Worm (Caenorhabditis elegans) whole organism, early embryonic: ENCODE results near the gene msp-50.

Experiments used
- B0310.2 ChIP-seq: sonication (generic microtip); optimal IDR thresholded peaks from 2 replicates; lab custom pipeline; 2016; ENCODE audit warnings: mild to moderate bottlenecking, missing genetic modification characterization, missing compliant biosample characterization
- F13C5.2 ChIP-seq: sonication (generic microtip); optimal IDR thresholded peaks from 2 replicates; lab custom pipeline; 2017; ENCODE audit warnings: mild to moderate bottlenecking, missing genetic modification characterization, inconsistent platforms, missing compliant biosample characterization
- aly-1 ChIP-seq: sonication (generic microtip); optimal IDR thresholded peaks from 2 replicates; lab custom pipeline; 2016; ENCODE audit warnings: missing genetic modification characterization, missing compliant biosample characterization
- ama-1 ChIP-seq: fragments of 150-350 bp; optimal IDR thresholded peaks from 2 replicates; lab custom pipeline; 2014
- ceh-13 ChIP-seq: fragments of 200-800 bp; sonication (Bioruptor generic); optimal IDR thresholded peaks from 2 replicates; lab custom pipeline; 2018; ENCODE audit warnings: mild to moderate bottlenecking, missing genetic modification characterization, missing compliant biosample characterization
- ceh-36 ChIP-seq: sonication (generic microtip); optimal IDR thresholded peaks from 2 replicates; lab custom pipeline; 2016; ENCODE audit warnings: missing genetic modification characterization, inconsistent platforms, missing compliant biosample characterization
- ets-7 ChIP-seq: sonication (generic microtip); optimal IDR thresholded peaks from 2 replicates; lab custom pipeline; 2016; ENCODE audit warnings: missing genotype, missing genetic modification characterization, missing compliant biosample characterization
- flt-1 ChIP-seq: fragments of 200-800 bp; sonication (Bioruptor generic); IDR thresholded peaks from 2 replicates; pipeline ENCODE4 v1.3.6; 2022; ENCODE audit warnings: missing genetic modification characterization, missing compliant biosample characterization
- hmbx-1 ChIP-seq: sonication (generic microtip); optimal IDR thresholded peaks from 2 replicates; lab custom pipeline; 2016; ENCODE audit warnings: mild to moderate bottlenecking, missing genetic modification characterization, missing compliant biosample characterization
- hmg-4 ChIP-seq: fragments of 200-800 bp; sonication (Bioruptor generic); optimal IDR thresholded peaks from 2 replicates; lab custom pipeline; 2018; ENCODE audit warnings: mild to moderate bottlenecking, missing genetic modification characterization, missing compliant biosample characterization
- hnd-1 ChIP-seq: sonication (generic microtip); optimal IDR thresholded peaks from 2 replicates; lab custom pipeline; 2016; ENCODE audit warnings: missing genetic modification characterization, missing compliant biosample characterization
- pes-1 ChIP-seq: fragments of 200-800 bp; sonication (Bioruptor generic); IDR thresholded peaks from 2 replicates; pipeline ENCODE4 v1.3.6; 2022; ENCODE audit warnings: missing genetic modification reagents, missing genetic modification characterization, missing compliant biosample characterization
- scrt-1 ChIP-seq: fragments of 200-800 bp; sonication (Bioruptor generic); IDR thresholded peaks from 2 replicates; pipeline ENCODE4 v1.3.6; 2022; ENCODE audit warnings: missing genetic modification characterization, missing compliant biosample characterization
- sea-1 ChIP-seq: fragments of 200-800 bp; sonication (Bioruptor generic); conservative IDR thresholded peaks from 2 replicates; pipeline ENCODE4 v1.3.6; 2022; ENCODE audit warnings: missing genetic modification characterization, missing compliant biosample characterization
- tbx-11 ChIP-seq: fragments of 200-800 bp; sonication (Bioruptor generic); IDR thresholded peaks from 2 replicates; pipeline ENCODE4 v1.3.6; 2022; ENCODE audit warnings: missing genetic modification characterization, missing compliant biosample characterization
- tbx-37 ChIP-seq: fragments of 200-800 bp; sonication (Bioruptor generic); conservative IDR thresholded peaks from 2 replicates; pipeline ENCODE4 v1.3.6; 2022; ENCODE audit warnings: missing genetic modification reagents, missing genetic modification characterization, missing compliant biosample characterization
- tra-4 ChIP-seq: sonication (generic microtip); optimal IDR thresholded peaks from 2 replicates; lab custom pipeline; 2017; ENCODE audit warnings: missing genetic modification characterization, missing compliant biosample characterization

Gene msp-50

DNA sequence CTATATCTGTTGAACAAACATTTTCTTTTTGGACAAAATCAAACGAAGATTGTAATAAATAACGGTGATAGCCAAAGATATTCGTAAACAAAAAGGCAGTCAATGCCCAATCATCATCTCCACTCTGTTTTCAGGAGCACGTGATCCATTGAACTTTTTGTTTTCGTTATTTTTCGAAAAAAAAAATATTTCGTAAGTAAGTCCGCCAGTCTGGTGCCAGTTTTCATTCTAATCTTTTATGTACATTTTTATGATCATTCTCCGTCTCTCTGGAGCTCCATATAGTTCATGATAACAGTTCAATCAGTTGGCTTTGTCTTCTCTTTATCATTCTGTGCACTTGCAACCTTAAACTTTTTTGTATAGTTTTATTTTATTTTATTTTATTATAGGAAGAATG, 3.3 kb downstream of the msp-50 start, which contains the start of gene ampd-1:
TSS of gene ampd-1 (plus strand) at position 393 of the 400 bp plus-strand sequence.
- TF ChIP-seq hnd-1 (tag; lab: Kevin White, UChicago) (no peak), pes-1 (GFP tag; lab: Robert Waterston, UW) (no peak), F13C5.2 (tag; lab: Kevin White, UChicago) (no peak), tra-4 (tag; lab: Kevin White, UChicago) (no peak), sea-1 (GFP tag; lab: Robert Waterston, UW) (no peak), ama-1 (lab: Kevin White, UChicago) (no peak), hmg-4 (GFP tag; lab: Kevin White, UChicago) (no peak), ceh-36 (tag; lab: Kevin White, UChicago) (no peak), tbx-37 (GFP tag; lab: Robert Waterston, UW) (no peak)

DNA sequence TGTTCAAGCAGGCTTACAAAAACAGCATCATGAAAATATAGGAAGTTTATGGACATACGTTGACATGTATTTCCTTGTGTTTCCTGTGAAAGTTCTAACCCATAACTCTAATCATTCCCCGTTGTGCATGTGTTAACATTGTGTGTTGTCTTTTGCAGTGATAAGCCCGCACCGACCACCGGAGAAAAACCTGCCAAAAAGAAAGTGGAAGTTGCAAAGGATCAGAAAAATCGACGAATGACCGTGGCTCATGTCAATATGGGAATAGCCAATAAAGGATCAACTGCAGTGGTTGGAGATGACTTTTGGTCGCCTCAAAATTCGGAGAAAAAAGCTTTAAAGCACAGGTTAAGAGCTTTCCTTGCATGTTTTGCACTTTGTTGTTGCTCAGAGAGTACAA, 5.7 kb downstream of the msp-50 start:
- TF ChIP-seq sea-1 (GFP tag; lab: Robert Waterston, UW), result no peak
- TF ChIP-seq ets-7, result no peak
- no peak for TF ChIP-seq scrt-1 (GFP tag; lab: Robert Waterston, UW)
- no peak for TF ChIP-seq tbx-37 (GFP tag; lab: Robert Waterston, UW)
- TF ChIP-seq F13C5.2 (tag; lab: Kevin White, UChicago), result no peak
- TF ChIP-seq hnd-1 (tag; lab: Kevin White, UChicago), result no peak
- TF ChIP-seq ama-1 (lab: Kevin White, UChicago), result no peak
- TF ChIP-seq ceh-36 (tag; lab: Kevin White, UChicago), result no peak
- no peak for TF ChIP-seq pes-1 (GFP tag; lab: Robert Waterston, UW)
- no peak for TF ChIP-seq B0310.2
- TF ChIP-seq hmg-4 (GFP tag; lab: Kevin White, UChicago), result no peak
- no peak for TF ChIP-seq aly-1 (tag; lab: Kevin White, UChicago)
- no peak for TF ChIP-seq ceh-13 (GFP tag; lab: Kevin White, UChicago)
- TF ChIP-seq hmbx-1 (tag; lab: Kevin White, UChicago), result no peak
- no peak for TF ChIP-seq tra-4 (tag; lab: Kevin White, UChicago)
- TF ChIP-seq tbx-11 (GFP tag; lab: Robert Waterston, UW), result no peak
- no peak for TF ChIP-seq flt-1 (GFP tag; lab: Robert Waterston, UW)

DNA sequence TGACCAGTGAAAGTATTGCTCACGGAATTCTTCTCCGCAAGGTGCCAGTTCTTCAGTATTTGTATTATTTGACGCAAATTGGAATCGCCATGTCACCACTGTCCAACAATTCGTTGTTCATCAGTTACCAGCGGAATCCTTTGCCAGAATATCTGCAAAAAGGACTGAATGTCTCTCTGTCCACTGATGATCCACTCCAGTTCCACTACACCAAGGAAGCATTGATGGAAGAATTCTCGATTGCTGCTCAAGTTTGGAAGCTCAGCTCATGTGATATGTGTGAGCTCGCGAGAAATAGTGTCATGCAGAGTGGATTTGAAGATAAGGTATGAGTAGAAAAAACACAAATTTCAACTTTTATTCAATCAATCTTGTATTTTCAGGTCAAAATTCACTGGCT, 9.5 kb downstream of the msp-50 start:
- no peak for TF ChIP-seq hnd-1 (tag; lab: Kevin White, UChicago)
- TF ChIP-seq B0310.2, result no peak
- TF ChIP-seq scrt-1 (GFP tag; lab: Robert Waterston, UW), result no peak
- no peak for TF ChIP-seq aly-1 (tag; lab: Kevin White, UChicago)
- no peak for TF ChIP-seq tra-4 (tag; lab: Kevin White, UChicago)
- no peak for TF ChIP-seq hmg-4 (GFP tag; lab: Kevin White, UChicago)
- TF ChIP-seq F13C5.2 (tag; lab: Kevin White, UChicago), result no peak
- TF ChIP-seq tbx-37 (GFP tag; lab: Robert Waterston, UW), result no peak
- no peak for TF ChIP-seq ets-7
- no peak for TF ChIP-seq ceh-36 (tag; lab: Kevin White, UChicago)
- no peak for TF ChIP-seq hmbx-1 (tag; lab: Kevin White, UChicago)
- TF ChIP-seq ama-1 (lab: Kevin White, UChicago), result no peak
- TF ChIP-seq ceh-13 (GFP tag; lab: Kevin White, UChicago), result no peak
- TF ChIP-seq pes-1 (GFP tag; lab: Robert Waterston, UW), result no peak
- TF ChIP-seq tbx-11 (GFP tag; lab: Robert Waterston, UW), result no peak
- no peak for TF ChIP-seq flt-1 (GFP tag; lab: Robert Waterston, UW)
- TF ChIP-seq sea-1 (GFP tag; lab: Robert Waterston, UW), result no peak

DNA sequence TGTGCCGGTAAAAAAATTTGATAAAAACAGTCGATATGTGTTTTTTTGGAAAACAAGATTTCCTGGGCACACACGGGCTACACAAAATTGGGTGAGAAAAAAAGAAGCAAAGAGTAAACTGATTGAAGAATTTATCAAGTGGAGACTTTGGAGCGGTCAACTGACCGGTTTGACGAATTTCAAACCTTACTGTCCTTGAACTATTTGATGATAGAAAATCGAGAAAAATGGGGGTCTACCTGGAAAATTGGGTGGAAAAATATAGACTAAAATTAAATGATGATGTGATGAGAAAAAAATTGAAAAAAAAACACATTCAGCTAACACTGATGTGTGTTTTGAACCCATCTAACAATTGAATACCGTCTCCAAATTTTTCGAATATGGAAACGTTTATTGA, 11.2 kb downstream of the msp-50 start, which contains the start of gene C34F11.8:
TSS of gene C34F11.8 (minus strand) at position 135 of the 400 bp plus-strand sequence.
- no peak for TF ChIP-seq tbx-11 (GFP tag; lab: Robert Waterston, UW)
- TF ChIP-seq aly-1 (tag; lab: Kevin White, UChicago), result no peak

DNA sequence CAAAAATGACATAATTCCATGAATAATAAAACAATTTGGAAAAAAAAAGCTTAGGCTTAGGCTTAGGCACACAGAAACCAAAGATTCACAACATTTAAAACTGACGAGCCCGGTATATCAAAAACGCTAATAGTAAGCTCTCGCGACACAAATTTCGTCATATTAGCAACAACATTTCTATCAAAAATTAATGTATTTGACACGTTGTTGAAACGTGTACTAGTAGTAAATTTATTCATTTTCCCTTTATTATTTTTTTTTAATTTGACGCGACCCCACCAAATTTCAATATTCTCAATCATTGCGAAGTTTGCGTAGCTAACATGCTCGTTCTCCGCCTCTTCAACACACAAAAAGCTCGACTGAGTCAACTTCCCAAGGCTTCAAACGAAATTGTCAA, 12.4 kb downstream of the msp-50 start, which contains the start of gene C34F11.2:
TSS of gene C34F11.2 (plus strand) at position 301 of the 400 bp plus-strand sequence.
- TF ChIP-seq tra-4 (tag; lab: Kevin White, UChicago), result no peak
- no peak for TF ChIP-seq sea-1 (GFP tag; lab: Robert Waterston, UW)
- no peak for TF ChIP-seq hmg-4 (GFP tag; lab: Kevin White, UChicago)
- no peak for TF ChIP-seq ceh-13 (GFP tag; lab: Kevin White, UChicago)
- no peak for TF ChIP-seq scrt-1 (GFP tag; lab: Robert Waterston, UW)
- no peak for TF ChIP-seq hnd-1 (tag; lab: Kevin White, UChicago)
- no peak for TF ChIP-seq flt-1 (GFP tag; lab: Robert Waterston, UW)
- TF ChIP-seq aly-1 (tag; lab: Kevin White, UChicago), result no peak

DNA sequence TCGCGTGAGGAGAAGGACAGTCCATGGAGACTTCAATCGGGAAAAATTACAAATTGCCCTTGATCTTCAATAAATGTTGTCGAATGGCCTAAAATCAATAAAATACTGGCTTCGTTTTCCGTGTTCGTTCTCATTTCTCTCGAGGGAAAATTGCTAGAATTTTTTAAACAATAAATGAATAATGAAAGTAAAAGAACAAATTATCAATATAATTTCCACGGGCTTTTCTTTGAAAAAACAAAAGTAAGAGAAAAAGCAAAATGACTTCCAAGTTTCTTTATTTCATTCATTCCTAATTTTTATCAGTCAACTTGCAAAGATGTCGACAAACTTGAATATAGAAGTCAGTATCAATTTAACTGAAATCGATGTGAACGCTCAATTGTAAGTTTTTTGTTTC, 13.1 kb downstream of the msp-50 start, which contains the start of gene C34F11.1:
TSS of gene C34F11.1 (plus strand) at position 301 of the 400 bp plus-strand sequence.
- no peak for TF ChIP-seq ceh-36 (tag; lab: Kevin White, UChicago)
- TF ChIP-seq F13C5.2 (tag; lab: Kevin White, UChicago), result no peak
- no peak for TF ChIP-seq tra-4 (tag; lab: Kevin White, UChicago)
- TF ChIP-seq ama-1 (lab: Kevin White, UChicago), result no peak
- no peak for TF ChIP-seq hmbx-1 (tag; lab: Kevin White, UChicago)
- no peak for TF ChIP-seq ets-7
- TF ChIP-seq hnd-1 (tag; lab: Kevin White, UChicago), result no peak
- TF ChIP-seq scrt-1 (GFP tag; lab: Robert Waterston, UW), result no peak
- no peak for TF ChIP-seq ceh-13 (GFP tag; lab: Kevin White, UChicago)
- TF ChIP-seq B0310.2, result no peak
- no peak for TF ChIP-seq sea-1 (GFP tag; lab: Robert Waterston, UW)
- TF ChIP-seq aly-1 (tag; lab: Kevin White, UChicago), result no peak
- no peak for TF ChIP-seq tbx-37 (GFP tag; lab: Robert Waterston, UW)
- no peak for TF ChIP-seq hmg-4 (GFP tag; lab: Kevin White, UChicago)
- no peak for TF ChIP-seq pes-1 (GFP tag; lab: Robert Waterston, UW)
- no peak for TF ChIP-seq tbx-11 (GFP tag; lab: Robert Waterston, UW)
- no peak for TF ChIP-seq flt-1 (GFP tag; lab: Robert Waterston, UW)

DNA sequence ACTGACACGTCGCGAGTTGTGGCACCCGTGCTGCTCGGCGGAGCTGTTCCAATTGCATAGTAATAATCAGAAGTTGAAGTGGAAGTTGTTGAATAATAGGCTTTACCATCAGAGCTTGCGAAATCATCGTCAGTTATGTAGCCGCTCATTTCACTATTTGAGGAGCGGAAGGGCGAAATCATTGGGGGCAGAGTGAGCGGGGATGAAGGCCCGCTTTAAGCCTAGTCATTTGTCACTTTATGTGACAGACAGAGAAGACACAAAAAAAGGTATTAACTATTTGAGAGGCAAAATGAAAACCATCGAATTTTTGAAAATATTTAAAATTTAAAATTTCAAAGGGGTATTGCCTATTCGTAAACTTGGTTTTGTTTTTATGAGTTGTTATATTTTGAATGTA, 18.8 kb downstream of the msp-50 start:
- no peak for TF ChIP-seq tbx-11 (GFP tag; lab: Robert Waterston, UW)
- no peak for TF ChIP-seq tra-4 (tag; lab: Kevin White, UChicago)
- no peak for TF ChIP-seq scrt-1 (GFP tag; lab: Robert Waterston, UW)
- TF ChIP-seq hmbx-1 (tag; lab: Kevin White, UChicago), result no peak
- TF ChIP-seq B0310.2, result no peak
- TF ChIP-seq hmg-4 (GFP tag; lab: Kevin White, UChicago), result no peak
- no peak for TF ChIP-seq flt-1 (GFP tag; lab: Robert Waterston, UW)
- no peak for TF ChIP-seq ceh-36 (tag; lab: Kevin White, UChicago)
- TF ChIP-seq tbx-37 (GFP tag; lab: Robert Waterston, UW), result no peak
- TF ChIP-seq hnd-1 (tag; lab: Kevin White, UChicago), result no peak
- TF ChIP-seq pes-1 (GFP tag; lab: Robert Waterston, UW), result no peak
- no peak for TF ChIP-seq F13C5.2 (tag; lab: Kevin White, UChicago)
- TF ChIP-seq ceh-13 (GFP tag; lab: Kevin White, UChicago), result no peak
- no peak for TF ChIP-seq ets-7
- TF ChIP-seq aly-1 (tag; lab: Kevin White, UChicago), result no peak
- no peak for TF ChIP-seq sea-1 (GFP tag; lab: Robert Waterston, UW)
